Worm (Caenorhabditis elegans) whole organism, L2 larva: ENCODE measurements around the gene nhr-225.

Experiments
- C34F6.9 ChIP-seq: fragments of 150-350 bp; optimal IDR thresholded peaks from 2 replicates; lab custom pipeline; 2014; ENCODE audit warnings: missing biosample characterization, missing genetic modification characterization
- F13H6.1 ChIP-seq: sonication (generic microtip); optimal IDR thresholded peaks from 2 replicates; lab custom pipeline; 2016; ENCODE audit warnings: missing genetic modification characterization, missing compliant biosample characterization
- R02D3.7 ChIP-seq: fragments of 150-350 bp; optimal IDR thresholded peaks from 2 replicates; lab custom pipeline; 2014; ENCODE audit warnings: missing biosample characterization, missing genetic modification characterization
- Y55F3AM.14 ChIP-seq: fragments of 200-800 bp; sonication (Bioruptor generic); optimal IDR thresholded peaks from 2 replicates; lab custom pipeline; 2018; ENCODE audit warnings: mild to moderate bottlenecking, missing genetic modification characterization, missing compliant biosample characterization
- ZK546.5 ChIP-seq: sonication (generic microtip); optimal IDR thresholded peaks from 2 replicates; lab custom pipeline; 2017; ENCODE audit warnings: missing biosample characterization, missing genetic modification characterization
- alr-1 ChIP-seq: fragments of 150-350 bp; optimal IDR thresholded peaks from 2 replicates; lab custom pipeline; 2014; ENCODE audit warnings: missing biosample characterization, missing genetic modification characterization
- aly-2 ChIP-seq: fragments of 150-350 bp; optimal IDR thresholded peaks from 2 replicates; lab custom pipeline; 2014; ENCODE audit warnings: missing biosample characterization, missing genetic modification characterization
- ama-1 ChIP-seq: fragments of 150-350 bp; optimal IDR thresholded peaks from 2 replicates; lab custom pipeline; 2018; ENCODE audit warnings: inconsistent platforms
- ceh-16 ChIP-seq: fragments of 150-350 bp; optimal IDR thresholded peaks from 2 replicates; lab custom pipeline; 2014; ENCODE audit warnings: missing biosample characterization, missing genetic modification characterization
- ceh-82 ChIP-seq: fragments of 150-350 bp; optimal IDR thresholded peaks from 2 replicates; lab custom pipeline; 2014; ENCODE audit warnings: missing biosample characterization, missing genetic modification characterization
- crh-2 ChIP-seq: sonication (generic microtip); optimal IDR thresholded peaks from 2 replicates; lab custom pipeline; 2017; ENCODE audit warnings: missing biosample characterization, missing genetic modification characterization
- dmd-4 ChIP-seq: sonication (generic microtip); optimal IDR thresholded peaks from 2 replicates; lab custom pipeline; 2017; ENCODE audit warnings: missing biosample characterization, missing genetic modification characterization
- egl-27 ChIP-seq: sonication (generic microtip); optimal IDR thresholded peaks from 3 replicates; lab custom pipeline; 2017; ENCODE audit warnings: missing biosample characterization, missing genetic modification reagents, missing genetic modification characterization
- elt-3 ChIP-seq: sonication (generic microtip); optimal IDR thresholded peaks from 2 replicates; lab custom pipeline; 2017; ENCODE audit warnings: missing biosample characterization, missing genetic modification characterization
- fos-1 ChIP-seq: fragments of 150-350 bp; optimal IDR thresholded peaks from 2 replicates; lab custom pipeline; 2014; ENCODE audit warnings: missing biosample characterization, missing genetic modification characterization
- gmeb-1 ChIP-seq: fragments of 150-350 bp; optimal IDR thresholded peaks from 2 replicates; lab custom pipeline; 2014; ENCODE audit warnings: missing biosample characterization, missing genetic modification characterization
- lin-11 ChIP-seq: fragments of 150-350 bp; sonication (generic microtip); optimal IDR thresholded peaks from 2 replicates; lab custom pipeline; 2014; ENCODE audit warnings: missing biosample characterization, missing genetic modification characterization, inconsistent platforms, mixed read lengths
- lin-13 ChIP-seq: fragments of 150-350 bp; optimal IDR thresholded peaks from 2 replicates; lab custom pipeline; 2014; ENCODE audit warnings: missing biosample characterization, missing genetic modification reagents, missing genetic modification characterization
- lsy-2 ChIP-seq, 2 experiments: fragments of 150-350 bp in 1 of 2; sonication (generic microtip) in 1 of 2; optimal IDR thresholded peaks; 2 replicates each; lab custom pipeline; 2014 to 2017; ENCODE audit warnings: missing biosample characterization in 2 of 2, missing genetic modification characterization in 2 of 2
- mbf-1 ChIP-seq: sonication (generic microtip); optimal IDR thresholded peaks from 2 replicates; lab custom pipeline; 2017; ENCODE audit warnings: missing biosample characterization, missing genetic modification characterization
- mdl-1 ChIP-seq, 2 experiments: fragments of 150-350 bp in 1 of 2; sonication (generic microtip) in 1 of 2; optimal IDR thresholded peaks; 2 replicates each; lab custom pipeline; 2017; ENCODE audit warnings: missing biosample characterization in 2 of 2, missing genetic modification characterization in 2 of 2
- nhr-11 ChIP-seq: fragments of 150-350 bp; optimal IDR thresholded peaks from 2 replicates; lab custom pipeline; 2014; ENCODE audit warnings: missing biosample characterization, missing genetic modification characterization
- nhr-12 ChIP-seq: fragments of 150-350 bp; optimal IDR thresholded peaks from 2 replicates; lab custom pipeline; 2014; ENCODE audit warnings: missing biosample characterization, missing genetic modification characterization
- nhr-129 ChIP-seq: fragments of 150-350 bp; optimal IDR thresholded peaks from 2 replicates; lab custom pipeline; 2014; ENCODE audit warnings: missing biosample characterization, missing genetic modification characterization
- nhr-21 ChIP-seq: fragments of 150-350 bp; optimal IDR thresholded peaks from 2 replicates; lab custom pipeline; 2014; ENCODE audit warnings: missing biosample characterization, missing genetic modification characterization
- nhr-23 ChIP-seq: fragments of 150-350 bp; optimal IDR thresholded peaks from 2 replicates; lab custom pipeline; 2014; ENCODE audit warnings: missing biosample characterization, missing genetic modification reagents, missing genetic modification characterization
- nhr-237 ChIP-seq: fragments of 150-350 bp; optimal IDR thresholded peaks from 2 replicates; lab custom pipeline; 2014; ENCODE audit warnings: missing biosample characterization, missing genetic modification characterization
- nhr-6 ChIP-seq: fragments of 150-350 bp; optimal IDR thresholded peaks from 2 replicates; lab custom pipeline; 2014; ENCODE audit warnings: missing biosample characterization, missing genetic modification characterization
- nhr-77 ChIP-seq: fragments of 150-350 bp; optimal IDR thresholded peaks from 2 replicates; lab custom pipeline; 2014; ENCODE audit warnings: missing biosample characterization, missing genetic modification characterization
- sem-4 ChIP-seq: fragments of 150-350 bp; optimal IDR thresholded peaks from 2 replicates; lab custom pipeline; 2014; ENCODE audit warnings: missing biosample characterization, missing genetic modification reagents, missing genetic modification characterization
- skn-1 ChIP-seq: sonication (generic microtip); optimal IDR thresholded peaks from 2 replicates; lab custom pipeline; 2017; ENCODE audit warnings: missing biosample characterization, missing genetic modification characterization
- sma-9 ChIP-seq, 2 experiments: fragments of 150-350 bp in 1 of 2; sonication (generic microtip) in 1 of 2; optimal IDR thresholded peaks; 2 replicates each; lab custom pipeline; 2014 to 2016; ENCODE audit warnings: missing genetic modification characterization in 2 of 2, mild to moderate bottlenecking in 1 of 2, missing biosample characterization in 1 of 2, missing compliant biosample characterization in 1 of 2, missing genetic modification reagents in 1 of 2, moderate library complexity in 1 of 2
- unc-39 ChIP-seq: fragments of 150-350 bp; optimal IDR thresholded peaks from 2 replicates; lab custom pipeline; 2014; ENCODE audit warnings: missing biosample characterization, missing genetic modification characterization
- unc-55 ChIP-seq: fragments of 150-350 bp; sonication (generic microtip); optimal IDR thresholded peaks from 3 replicates; lab custom pipeline; 2014; ENCODE audit warnings: missing biosample characterization, missing genetic modification reagents, missing genetic modification characterization
- unc-62 ChIP-seq: fragments of 150-350 bp; optimal IDR thresholded peaks from 2 replicates; lab custom pipeline; 2014; ENCODE audit warnings: missing biosample characterization, missing genetic modification reagents, missing genetic modification characterization
- zag-1 ChIP-seq: fragments of 150-350 bp; optimal IDR thresholded peaks from 2 replicates; lab custom pipeline; 2014; ENCODE audit warnings: missing biosample characterization, missing genetic modification characterization
- ztf-11 ChIP-seq: sonication (generic microtip); optimal IDR thresholded peaks from 2 replicates; lab custom pipeline; 2017; ENCODE audit warnings: missing biosample characterization, missing genetic modification characterization

The nhr-225 gene

ce11 chrV:2306383-2306782 lies 16.1 kb upstream of the nhr-225 start:
- TF ChIP-seq lin-13 (GFP tag; lab: Kevin White, UChicago) (no peak), nhr-129 (no peak), alr-1 (tag; lab: Kevin White, UChicago) (no peak)

- TF ChIP-seq nhr-237: no peak
These were observed 13.5 kb upstream of the nhr-225 start, which contains the start of gene irld-15 for ce11 chrV:2303775-2304174. irld-15 (minus strand) TSS chrV:2303875.

- TF ChIP-seq sem-4 (tag; lab: Kevin White, UChicago) (no peak), mbf-1 (tag; lab: Kevin White, UChicago) (no peak), Y55F3AM.14 (no peak), lsy-2 (tag; optimal IDR thresholded peaks at IDR 0.05; lab: Kevin White, UChicago) (no peak), alr-1 (tag; lab: Kevin White, UChicago) (no peak), nhr-21 (no peak), nhr-129 (no peak), nhr-237 (no peak), unc-55 (no peak), skn-1 (tag; lab: Kevin White, UChicago) (no peak), ceh-16 (tag; lab: Kevin White, UChicago) (no peak), ZK546.5 (tag; lab: Kevin White, UChicago) (no peak), ceh-82 (tag; lab: Kevin White, UChicago) (no peak), crh-2 (tag; lab: Kevin White, UChicago) (no peak), ama-1 (no peak), F13H6.1 (tag; lab: Kevin White, UChicago) (no peak), dmd-4 (tag; lab: Kevin White, UChicago) (no peak), egl-27 (tag; lab: Kevin White, UChicago) (no peak), unc-39 (tag; lab: Kevin White, UChicago) (no peak)
These were observed 10.6 kb upstream of the nhr-225 start, which contains the start of gene Y19D10B.8 for ce11 chrV:2300905-2301304. Y19D10B.8 (minus strand) TSS chrV:2301005.

ce11 chrV:2294577-2294976 lies 4.3 kb upstream of the nhr-225 start, which contains the start of gene nhr-226:
nhr-226 (plus strand) TSS chrV:2294877.
- TF ChIP-seq gmeb-1 (tag; lab: Kevin White, UChicago) (no peak), fos-1 (tag; lab: Kevin White, UChicago) (peak; percentile 46)

- TF ChIP-seq fos-1 (tag; lab: Kevin White, UChicago) (peak; percentile 37), F13H6.1 (tag; lab: Kevin White, UChicago) (no peak)
These were observed 2.0 kb upstream of the nhr-225 start, which contains the start of gene nhr-115 for ce11 chrV:2292240-2292639. nhr-115 (plus strand) TSS chrV:2292540.

- TF ChIP-seq nhr-77 (tag; lab: Kevin White, UChicago) (no peak), egl-27 (tag; lab: Kevin White, UChicago) (no peak), lin-13 (GFP tag; lab: Kevin White, UChicago) (no peak), mbf-1 (tag; lab: Kevin White, UChicago) (no peak)
These were observed 5.2 kb downstream of the nhr-225 start, which contains the start of gene nhr-227 for ce11 chrV:2285107-2285506. nhr-227 (plus strand) TSS chrV:2285432.

- TF ChIP-seq elt-3: no peak
- no peak for TF ChIP-seq nhr-12
- no peak for TF ChIP-seq unc-39 (tag; lab: Kevin White, UChicago)
- TF ChIP-seq C34F6.9: peak; percentile 60
- TF ChIP-seq nhr-6: no peak
- TF ChIP-seq ceh-16 (tag; lab: Kevin White, UChicago): no peak
- TF ChIP-seq unc-55: peak; percentile 29
- no peak for TF ChIP-seq lin-13 (GFP tag; lab: Kevin White, UChicago)
- no peak for TF ChIP-seq unc-62 (GFP tag; lab: Kevin White, UChicago)
- no peak for TF ChIP-seq R02D3.7 (tag; lab: Kevin White, UChicago)
- no peak for TF ChIP-seq mdl-1 (tag; optimal IDR thresholded peaks at IDR 0.05; lab: Kevin White, UChicago)
- no peak for TF ChIP-seq ama-1
- no peak for TF ChIP-seq nhr-237
- TF ChIP-seq nhr-23 (tag; lab: Kevin White, UChicago): no peak
- TF ChIP-seq gmeb-1 (tag; lab: Kevin White, UChicago): peak; percentile 13
- peak in 1 of 2 experiments; percentile 54 for TF ChIP-seq lsy-2 (tag; optimal IDR thresholded peaks at IDR 0.05; lab: Kevin White, UChicago)
- no peak for TF ChIP-seq mbf-1 (tag; lab: Kevin White, UChicago)
- TF ChIP-seq ztf-11: no peak
- no peak for TF ChIP-seq ceh-82 (tag; lab: Kevin White, UChicago)
- TF ChIP-seq nhr-21: no peak
- TF ChIP-seq sem-4 (tag; lab: Kevin White, UChicago): no peak
- peak; percentile 15 for TF ChIP-seq F13H6.1 (tag; lab: Kevin White, UChicago)
- peak; percentile 45 for TF ChIP-seq sma-9 (GFP tag; optimal IDR thresholded peaks at IDR 0.05; lab: Kevin White, UChicago)
- no peak for TF ChIP-seq sma-9 (tag; optimal IDR thresholded peaks at IDR 0.05; lab: Kevin White, UChicago)
- peak; percentile 77 for TF ChIP-seq skn-1 (tag; lab: Kevin White, UChicago)
- peak; percentile 41 for TF ChIP-seq nhr-129
- no peak for TF ChIP-seq nhr-77 (tag; lab: Kevin White, UChicago)
- TF ChIP-seq aly-2 (tag; lab: Kevin White, UChicago): no peak
- no peak for TF ChIP-seq lin-11 (tag; lab: Kevin White, UChicago)
- no peak for TF ChIP-seq zag-1
- no peak for TF ChIP-seq ZK546.5 (tag; lab: Kevin White, UChicago)
- TF ChIP-seq nhr-11 (tag; lab: Kevin White, UChicago): no peak
- TF ChIP-seq alr-1 (tag; lab: Kevin White, UChicago): no peak
These were observed 8.8 kb downstream of the nhr-225 start, which contains the start of gene nhr-228 for ce11 chrV:2281499-2281898. nhr-228 (plus strand) TSS chrV:2281759.
